Fruit fly (Drosophila melanogaster) whole organism, wandering third instar larva: ENCODE measurements around the gene Idh3a.
A peak's percentile ranks its signal among the peaks of the same experiment; 100 is the strongest.

ENCODE experiments used
- Abd-B ChIP-seq: fragments of >200 bp; optimal IDR thresholded peaks from 2 replicates; lab custom pipeline; 2017; ENCODE audit warnings: missing biosample characterization, missing genetic modification characterization
- CG32264 ChIP-seq: fragments of 200-800 bp; sonication (Bioruptor generic); optimal IDR thresholded peaks from 2 replicates; lab custom pipeline; 2016; ENCODE audit warnings: missing biosample characterization, missing genetic modification characterization
- CG9705 ChIP-seq: fragments of 200-800 bp; sonication (Bioruptor generic); optimal IDR thresholded peaks from 2 replicates; lab custom pipeline; 2018; ENCODE audit warnings: missing biosample characterization, mild to moderate bottlenecking, missing genetic modification characterization
- CrebA ChIP-seq: fragments of 200-800 bp; sonication (Bioruptor generic); optimal IDR thresholded peaks from 2 replicates; lab custom pipeline; 2016; ENCODE audit warnings: missing biosample characterization, mild to moderate bottlenecking, missing genetic modification characterization, borderline replicate concordance
- Dfd ChIP-seq: fragments of >200 bp; optimal IDR thresholded peaks from 2 replicates; lab custom pipeline; 2017; ENCODE audit warnings: missing biosample characterization, missing genetic modification characterization
- Dif ChIP-seq: fragments of 200-275, 200-300 bp; sonication (Bioruptor generic); optimal IDR thresholded peaks from 2 replicates; lab custom pipeline; 2018; ENCODE audit warnings: missing biosample characterization, missing genetic modification characterization; ENCODE audit not compliant: partially characterized antibody
- GATAd ChIP-seq: sonication (Bioruptor generic); optimal IDR thresholded peaks from 2 replicates; lab custom pipeline; 2016; ENCODE audit warnings: missing biosample characterization, missing genetic modification characterization
- HLH106 ChIP-seq: fragments of 200-800 bp; optimal IDR thresholded peaks from 3 replicates; lab custom pipeline; 2019; ENCODE audit warnings: missing biosample characterization, mild to moderate bottlenecking, missing genetic modification characterization, moderate library complexity
- Hnf4 ChIP-seq: fragments of 200-800 bp; sonication (Bioruptor generic); optimal IDR thresholded peaks from 2 replicates; lab custom pipeline; 2016; ENCODE audit warnings: missing biosample characterization, mild to moderate bottlenecking, missing genetic modification characterization
- Hr78 ChIP-seq: fragments of >200 bp; optimal IDR thresholded peaks from 2 replicates; lab custom pipeline; 2017; ENCODE audit warnings: missing biosample characterization, missing genetic modification characterization
- Hr83 ChIP-seq: fragments of 200-300 bp; sonication (Bioruptor generic); optimal IDR thresholded peaks from 2 replicates; lab custom pipeline; 2016; ENCODE audit warnings: missing biosample characterization, mild to moderate bottlenecking, missing genetic modification characterization, moderate library complexity; ENCODE audit not compliant: poor library complexity, severe bottlenecking
- Jra ChIP-seq: sonication (Bioruptor generic); optimal IDR thresholded peaks from 2 replicates; lab custom pipeline; 2016; ENCODE audit warnings: missing biosample characterization, missing genetic modification characterization
- Mio ChIP-seq: sonication (Bioruptor generic); optimal IDR thresholded peaks from 2 replicates; lab custom pipeline; 2016; ENCODE audit warnings: missing biosample characterization, missing genetic modification characterization
- Myc ChIP-seq: fragments of >200 bp; optimal IDR thresholded peaks from 2 replicates; lab custom pipeline; 2017
- N ChIP-seq: fragments of >200 bp; optimal IDR thresholded peaks from 2 replicates; lab custom pipeline; 2018; ENCODE audit warnings: missing biosample characterization, missing external identifiers, missing genetic modification characterization
- OdsH ChIP-seq: fragments of 200-800 bp; sonication (Bioruptor generic); optimal IDR thresholded peaks from 2 replicates; lab custom pipeline; 2016; ENCODE audit warnings: missing biosample characterization, mild to moderate bottlenecking, missing genetic modification characterization
- Rel ChIP-seq, 2 experiments: fragments of 200-800 bp; sonication (Bioruptor generic) in 1 of 2; optimal IDR thresholded peaks; 2 replicates in 1 of 2; 3 replicates in 1 of 2; lab custom pipeline; 2016 to 2019; ENCODE audit warnings: mild to moderate bottlenecking in 2 of 2, missing biosample characterization in 2 of 2, missing genetic modification characterization in 2 of 2, moderate library complexity in 1 of 2
- Sp1 ChIP-seq: fragments of 200-800 bp; sonication (Bioruptor generic); optimal IDR thresholded peaks from 3 replicates; lab custom pipeline; 2019; ENCODE audit warnings: missing biosample characterization, mild to moderate bottlenecking, missing genetic modification characterization, moderate library complexity
- Vsx2 ChIP-seq: fragments of 200-300, 225-300 bp; sonication (Bioruptor generic); optimal IDR thresholded peaks from 2 replicates; lab custom pipeline; 2018; ENCODE audit warnings: missing biosample characterization, missing genetic modification characterization; ENCODE audit not compliant: partially characterized antibody
- br ChIP-seq: fragments of 200-800 bp; sonication (Bioruptor generic); optimal IDR thresholded peaks from 2 replicates; lab custom pipeline; 2016; ENCODE audit warnings: missing biosample characterization, missing genetic modification characterization
- brk ChIP-seq: fragments of 200-800 bp; sonication (Bioruptor generic); optimal IDR thresholded peaks from 2 replicates; lab custom pipeline; 2016; ENCODE audit warnings: missing biosample characterization, mild to moderate bottlenecking, missing genetic modification characterization
- dl ChIP-seq, 2 experiments: fragments of 175-275, 200-275 bp in 1 of 2; fragments of 200-275 bp in 1 of 2; sonication (Bioruptor generic); optimal IDR thresholded peaks; lab custom pipeline; 2018; ENCODE audit warnings: mild to moderate bottlenecking in 2 of 2, missing biosample characterization in 2 of 2, missing genetic modification characterization in 2 of 2, moderate library complexity in 2 of 2; ENCODE audit not compliant: partially characterized antibody in 2 of 2, insufficient read depth in 1 of 2
- dmrt93B ChIP-seq: fragments of 200-800 bp; sonication (Bioruptor generic); optimal IDR thresholded peaks from 2 replicates; lab custom pipeline; 2018; ENCODE audit warnings: missing biosample characterization, mild to moderate bottlenecking, missing genetic modification characterization
- dsf ChIP-seq: sonication (Bioruptor generic); optimal IDR thresholded peaks from 2 replicates; lab custom pipeline; 2016; ENCODE audit warnings: missing biosample characterization, missing genetic modification characterization, borderline replicate concordance
- ey ChIP-seq: fragments of 200-800 bp; sonication (Bioruptor generic); optimal IDR thresholded peaks from 2 replicates; lab custom pipeline; 2016; ENCODE audit warnings: missing biosample characterization, missing genetic modification characterization
- foxo ChIP-seq, 2 experiments: fragments of 200-800 bp; sonication (Bioruptor generic); optimal IDR thresholded peaks; 2 replicates in 1 of 2; 3 replicates in 1 of 2; lab custom pipeline; 2016 to 2017; ENCODE audit warnings: missing biosample characterization in 2 of 2, missing genetic modification characterization in 2 of 2
- fru ChIP-seq: fragments of 200-800 bp; sonication (Bioruptor generic); optimal IDR thresholded peaks from 3 replicates; lab custom pipeline; 2016; ENCODE audit warnings: missing biosample characterization, mild to moderate bottlenecking, missing genetic modification characterization
- h ChIP-seq: fragments of 200-800 bp; sonication (Bioruptor generic); optimal IDR thresholded peaks from 3 replicates; lab custom pipeline; 2016; ENCODE audit warnings: missing biosample characterization, mild to moderate bottlenecking, missing genetic modification characterization
- jim ChIP-seq: fragments of 175-275, 200-325 bp; sonication (Bioruptor generic); optimal IDR thresholded peaks from 2 replicates; lab custom pipeline; 2016; ENCODE audit warnings: missing biosample characterization, mild to moderate bottlenecking, missing genetic modification characterization
- lola ChIP-seq: fragments of >200 bp; optimal IDR thresholded peaks from 2 replicates; lab custom pipeline; 2017; ENCODE audit warnings: missing biosample characterization, missing genetic modification characterization
- pan ChIP-seq: fragments of >200 bp; optimal IDR thresholded peaks from 2 replicates; lab custom pipeline; 2017
- psq ChIP-seq: fragments of 200-800 bp; sonication (Bioruptor generic); optimal IDR thresholded peaks from 3 replicates; lab custom pipeline; 2017; ENCODE audit warnings: missing biosample characterization, mild to moderate bottlenecking, missing genetic modification characterization, moderate library complexity
- rgr ChIP-seq: fragments of 200-800 bp; sonication (Bioruptor generic); optimal IDR thresholded peaks from 3 replicates; lab custom pipeline; 2016; ENCODE audit warnings: missing biosample characterization, mild to moderate bottlenecking, missing genetic modification characterization
- sage ChIP-seq: fragments of 200-800 bp; sonication (Bioruptor generic); optimal IDR thresholded peaks from 2 replicates; lab custom pipeline; 2016; ENCODE audit warnings: missing biosample characterization, mild to moderate bottlenecking, missing genetic modification characterization
- sv ChIP-seq: fragments of 200-800 bp; sonication (Bioruptor generic); optimal IDR thresholded peaks from 3 replicates; lab custom pipeline; 2016; ENCODE audit warnings: missing biosample characterization, missing genetic modification characterization
- tai ChIP-seq: sonication (Bioruptor generic); optimal IDR thresholded peaks from 2 replicates; lab custom pipeline; 2016; ENCODE audit warnings: missing biosample characterization, missing genetic modification characterization
- usp ChIP-seq: fragments of >200 bp; optimal IDR thresholded peaks from 2 replicates; lab custom pipeline; 2017; ENCODE audit warnings: missing biosample characterization, missing genetic modification characterization
- woc ChIP-seq: sonication (Bioruptor generic); optimal IDR thresholded peaks from 2 replicates; lab custom pipeline; 2016; ENCODE audit warnings: missing biosample characterization, mild to moderate bottlenecking, missing genetic modification characterization

Idh3a gene

dm6 chrX:19494285-19494684 is 27.3 kb downstream of the Idh3a start, which contains the start of gene CG12204:
CG12204 (minus strand) TSS chrX:19494401.
- no peak for TF ChIP-seq CrebA (GFP tag; lab: Kevin White, UChicago)
- TF ChIP-seq psq (GFP tag; lab: Kevin White, UChicago), result no peak
- TF ChIP-seq N (GFP tag; lab: Kevin White, UChicago), result no peak
- no peak for TF ChIP-seq GATAd (GFP tag; lab: Kevin White, UChicago)
- no peak for TF ChIP-seq brk
- TF ChIP-seq Jra (GFP tag; lab: Kevin White, UChicago), result no peak
- TF ChIP-seq usp (GFP tag; lab: Kevin White, UChicago), result no peak
- no peak for TF ChIP-seq foxo (GFP tag; optimal IDR thresholded peaks at IDR 0.05; lab: Kevin White, UChicago)
- no peak for TF ChIP-seq br
- no peak for TF ChIP-seq Rel (GFP tag; optimal IDR thresholded peaks at IDR 0.05; lab: Kevin White, UChicago)
- no peak for TF ChIP-seq Rel (tag; optimal IDR thresholded peaks at IDR 0.05; lab: Kevin White, UChicago)
- no peak for TF ChIP-seq dl (GFP tag; optimal IDR thresholded peaks at IDR 0.05; lab: Kevin White, UChicago; ENCODE audit: insufficient read depth in 1 of 2, partially characterized antibody in 2 of 2)
- TF ChIP-seq jim, result no peak
- peak; percentile 18 for TF ChIP-seq Sp1 (GFP tag; lab: Kevin White, UChicago)
- TF ChIP-seq pan (lab: Kevin White, UChicago), result no peak
- no peak for TF ChIP-seq tai (GFP tag; lab: Kevin White, UChicago)
- TF ChIP-seq Mio (GFP tag; lab: Kevin White, UChicago), result no peak
- no peak for TF ChIP-seq dmrt93B
- TF ChIP-seq Abd-B, result no peak
- TF ChIP-seq Hr78 (GFP tag; lab: Kevin White, UChicago), result no peak
- TF ChIP-seq Hnf4 (GFP tag; lab: Kevin White, UChicago), result no peak
- TF ChIP-seq CG9705, result no peak
- peak; percentile 26 for TF ChIP-seq Hr83
- no peak for TF ChIP-seq CG32264 (GFP tag; lab: Kevin White, UChicago)
- TF ChIP-seq Vsx2 (GFP tag; lab: Kevin White, UChicago), result no peak
- TF ChIP-seq rgr (GFP tag; lab: Kevin White, UChicago), result peak; percentile 50
- TF ChIP-seq HLH106 (tag; lab: Kevin White, UChicago), result peak; percentile 25
- TF ChIP-seq Dfd (GFP tag; lab: Kevin White, UChicago), result no peak
- TF ChIP-seq OdsH (GFP tag; lab: Kevin White, UChicago), result peak; percentile 18
- no peak for TF ChIP-seq sv (GFP tag; lab: Kevin White, UChicago)
- TF ChIP-seq ey (GFP tag; lab: Kevin White, UChicago), result peak; percentile 13
- no peak for TF ChIP-seq sage (GFP tag; lab: Kevin White, UChicago)
- no peak for TF ChIP-seq Dif (GFP tag; lab: Kevin White, UChicago)
- TF ChIP-seq dsf (GFP tag; lab: Kevin White, UChicago), result no peak
- TF ChIP-seq Myc, result no peak
- no peak for TF ChIP-seq lola (GFP tag; lab: Kevin White, UChicago)
- TF ChIP-seq fru (GFP tag; lab: Kevin White, UChicago), result no peak
- no peak for TF ChIP-seq h (GFP tag; lab: Kevin White, UChicago)
- no peak for TF ChIP-seq woc (GFP tag; lab: Kevin White, UChicago)

- TF ChIP-seq br (no peak), psq (GFP tag; lab: Kevin White, UChicago) (peak; percentile 6), Myc (peak; percentile 23)
These were observed 29.5 kb downstream of the Idh3a start, which contains the start of the genes pcm and ND-18 for dm6 chrX:19491984-19492584. pcm (minus strand) TSS chrX:19492011. ND-18 (plus strand) TSS chrX:19492421.

dm6 chrX:19485057-19485456 is 36.6 kb downstream of the Idh3a start:
- TF ChIP-seq Dif (GFP tag; lab: Kevin White, UChicago), result no peak
- no peak for TF ChIP-seq CG32264 (GFP tag; lab: Kevin White, UChicago)
- TF ChIP-seq foxo (GFP tag; optimal IDR thresholded peaks at IDR 0.05; lab: Kevin White, UChicago), result no peak
- TF ChIP-seq Vsx2 (GFP tag; lab: Kevin White, UChicago), result no peak
- TF ChIP-seq ey (GFP tag; lab: Kevin White, UChicago), result no peak
- TF ChIP-seq brk, result no peak
- no peak for TF ChIP-seq Rel (GFP tag; optimal IDR thresholded peaks at IDR 0.05; lab: Kevin White, UChicago)
- TF ChIP-seq Rel (tag; optimal IDR thresholded peaks at IDR 0.05; lab: Kevin White, UChicago), result no peak
- no peak for TF ChIP-seq dmrt93B
